Fruit fly (Drosophila melanogaster): ENCODE measurements around the gene CG32829.
A peak's percentile ranks its signal among the peaks of the same experiment; 100 is the strongest.

DNA sequence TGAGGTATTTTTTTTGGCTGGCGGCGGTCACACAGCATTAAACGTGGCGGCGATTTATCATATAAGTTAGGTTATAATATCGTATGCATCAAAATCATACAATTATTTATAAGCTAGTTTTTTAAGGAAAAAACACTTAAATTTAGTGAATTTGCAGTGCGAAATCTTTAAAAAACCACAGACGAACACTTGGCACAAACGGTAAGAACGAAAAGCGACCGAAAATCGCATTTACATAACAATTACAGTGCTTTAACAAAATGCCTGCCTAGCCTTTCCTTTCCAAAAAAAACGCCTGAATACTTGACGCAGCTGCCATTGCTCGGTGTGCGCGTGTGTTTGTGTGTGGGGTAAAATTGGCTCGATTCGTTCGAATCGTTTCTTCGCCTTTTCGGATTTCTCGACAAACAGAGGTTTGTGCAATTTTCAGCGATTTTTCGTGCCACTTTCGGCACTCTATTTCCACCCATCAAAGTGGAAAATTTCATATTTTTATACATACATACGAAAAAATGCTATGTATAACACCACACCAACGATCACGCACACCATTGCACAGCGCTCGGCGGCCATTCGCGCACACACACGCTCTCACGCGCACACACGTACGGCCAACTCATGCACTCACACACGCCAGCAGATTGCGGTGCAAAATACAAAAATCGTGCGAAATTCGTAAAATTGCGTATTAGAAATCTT is 4.6 kb upstream of the CG32829 start, which contains the start of gene Hrb27C:
- TF ChIP-seq CG8478 (optimal IDR thresholded peaks at IDR 0.05) (no peak), CTCF (optimal IDR thresholded peaks at IDR 0.05) (peak; percentile 2 to 24)
